Worm (Caenorhabditis elegans) whole organism, mixed stage, embryonic: ENCODE data around the gene F20C5.11.

Experiments
- M03D4.4 ChIP-seq: sonication (generic microtip); optimal IDR thresholded peaks from 2 replicates; lab custom pipeline; 2017; ENCODE audit warnings: mild to moderate bottlenecking, missing genetic modification characterization, missing compliant biosample characterization
- bed-3 ChIP-seq: fragments of 200-800 bp; sonication (Bioruptor generic); optimal IDR thresholded peaks from 3 replicates; lab custom pipeline; 2018; ENCODE audit warnings: mild to moderate bottlenecking, missing genetic modification characterization, moderate library complexity, missing compliant biosample characterization
- ceh-39 ChIP-seq: fragments of 150-350 bp; optimal IDR thresholded peaks from 2 replicates; lab custom pipeline; 2014; ENCODE audit warnings: missing biosample characterization, missing genetic modification characterization
- ceh-43 ChIP-seq: fragments of 200-800 bp; sonication (Bioruptor generic); optimal IDR thresholded peaks from 2 replicates; lab custom pipeline; 2018; ENCODE audit warnings: mild to moderate bottlenecking, missing genetic modification characterization, moderate library complexity, missing compliant biosample characterization
- ceh-83 ChIP-seq: fragments of 200-800 bp; sonication (Bioruptor generic); optimal IDR thresholded peaks from 2 replicates; lab custom pipeline; 2018; ENCODE audit warnings: mild to moderate bottlenecking, missing genetic modification characterization, missing compliant biosample characterization
- ces-1 ChIP-seq: fragments of 150-350 bp; optimal IDR thresholded peaks from 2 replicates; lab custom pipeline; 2014; ENCODE audit warnings: missing biosample characterization, missing genetic modification reagents, missing genetic modification characterization
- drap-1 ChIP-seq: fragments of 200-800 bp; sonication (Bioruptor generic); optimal IDR thresholded peaks from 3 replicates; lab custom pipeline; 2018; ENCODE audit warnings: mild to moderate bottlenecking, missing genetic modification characterization, missing compliant biosample characterization
- elt-1 ChIP-seq: sonication (generic microtip); optimal IDR thresholded peaks from 2 replicates; lab custom pipeline; 2017; ENCODE audit warnings: missing genetic modification characterization, mild to moderate bottlenecking, missing compliant biosample characterization, antibody characterized with exemption, moderate library complexity, borderline replicate concordance; ENCODE audit not compliant: insufficient read depth
- elt-3 ChIP-seq: fragments of 150-350 bp; optimal IDR thresholded peaks from 2 replicates; lab custom pipeline; 2014; ENCODE audit warnings: missing biosample characterization, missing genetic modification characterization
- ham-2 ChIP-seq: fragments of 200-800 bp; sonication (Bioruptor generic); optimal IDR thresholded peaks from 2 replicates; lab custom pipeline; 2018; ENCODE audit warnings: mild to moderate bottlenecking, missing genetic modification characterization, missing compliant biosample characterization
- hlh-1 ChIP-seq: fragments of 150-350 bp; optimal IDR thresholded peaks from 2 replicates; lab custom pipeline; 2014; ENCODE audit warnings: missing biosample characterization, missing genetic modification reagents, missing genetic modification characterization
- lin-13 ChIP-seq: fragments of 150-350 bp; optimal IDR thresholded peaks from 2 replicates; lab custom pipeline; 2014; ENCODE audit warnings: missing biosample characterization, missing genetic modification characterization
- lin-32 ChIP-seq: fragments of 200-800 bp; sonication (Bioruptor generic); optimal IDR thresholded peaks from 2 replicates; lab custom pipeline; 2018; ENCODE audit warnings: mild to moderate bottlenecking, missing genetic modification characterization, missing compliant biosample characterization
- lsy-2 ChIP-seq: fragments of 150-350 bp; optimal IDR thresholded peaks from 2 replicates; lab custom pipeline; 2014; ENCODE audit warnings: missing biosample characterization, missing genetic modification characterization
- mab-5 ChIP-seq: fragments of 150-350 bp; optimal IDR thresholded peaks from 2 replicates; lab custom pipeline; 2014; ENCODE audit warnings: missing biosample characterization, missing genetic modification characterization
- mep-1 ChIP-seq: fragments of 150-350 bp; optimal IDR thresholded peaks from 2 replicates; lab custom pipeline; 2017; ENCODE audit warnings: missing biosample characterization, missing genetic modification reagents, missing genetic modification characterization, inconsistent platforms
- mls-2 ChIP-seq: sonication (generic microtip); optimal IDR thresholded peaks from 2 replicates; lab custom pipeline; 2016; ENCODE audit warnings: mild to moderate bottlenecking, missing genetic modification characterization, moderate library complexity, missing compliant biosample characterization
- nhr-12 ChIP-seq: fragments of 150-350 bp; optimal IDR thresholded peaks from 2 replicates; lab custom pipeline; 2014; ENCODE audit warnings: missing biosample characterization, missing genetic modification characterization
- nhr-2 ChIP-seq: fragments of 150-350 bp; optimal IDR thresholded peaks from 2 replicates; lab custom pipeline; 2014; ENCODE audit warnings: missing biosample characterization, missing genetic modification characterization
- nhr-237 ChIP-seq: fragments of 150-350 bp; optimal IDR thresholded peaks from 2 replicates; lab custom pipeline; 2014; ENCODE audit warnings: missing biosample characterization, missing genetic modification characterization
- nhr-76 ChIP-seq: sonication (generic microtip); optimal IDR thresholded peaks from 2 replicates; lab custom pipeline; 2017; ENCODE audit warnings: missing biosample characterization, missing genetic modification characterization
- pha-4 ChIP-seq: fragments of 150-350 bp; optimal IDR thresholded peaks from 2 replicates; lab custom pipeline; 2018; ENCODE audit warnings: missing biosample characterization, missing genetic modification reagents, missing genetic modification characterization
- snpc-4 ChIP-seq: fragments of 150-350 bp; optimal IDR thresholded peaks from 2 replicates; lab custom pipeline; 2014; ENCODE audit warnings: missing biosample characterization, missing genetic modification characterization
- sptf-1 ChIP-seq: sonication (generic microtip); optimal IDR thresholded peaks from 2 replicates; lab custom pipeline; 2017; ENCODE audit warnings: mild to moderate bottlenecking, missing genetic modification characterization, moderate library complexity, missing compliant biosample characterization
- unc-120 ChIP-seq: sonication (generic microtip); optimal IDR thresholded peaks from 2 replicates; lab custom pipeline; 2017; ENCODE audit warnings: missing genetic modification characterization, missing compliant biosample characterization; ENCODE audit not compliant: poor library complexity, severe bottlenecking
- unc-39 ChIP-seq: fragments of 150-350 bp; optimal IDR thresholded peaks from 2 replicates; lab custom pipeline; 2014; ENCODE audit warnings: missing biosample characterization, missing genetic modification characterization
- zip-8 ChIP-seq: fragments of 150-350 bp; optimal IDR thresholded peaks from 2 replicates; lab custom pipeline; 2014; ENCODE audit warnings: missing biosample characterization, missing genetic modification characterization
- ztf-11 ChIP-seq: fragments of 150-350 bp; optimal IDR thresholded peaks from 2 replicates; lab custom pipeline; 2014; ENCODE audit warnings: missing biosample characterization, missing genetic modification characterization

The F20C5.11 gene

ce11 chrIV:8739294-8739693 lies 22.5 kb downstream of the F20C5.11 start, which contains the start of gene F21D5.5:
Gene F21D5.5 (minus strand): TSS chrIV:8739394.
- TF ChIP-seq lsy-2 (no peak), mls-2 (tag; lab: Kevin White, UChicago) (no peak), nhr-12 (no peak), unc-120 (tag; lab: Kevin White, UChicago) (no peak), ceh-83 (GFP tag; lab: Kevin White, UChicago) (no peak), lin-13 (tag; lab: Kevin White, UChicago) (no peak), mep-1 (tag; lab: Kevin White, UChicago) (no peak)

- TF ChIP-seq bed-3 (GFP tag; lab: Kevin White, UChicago) (no peak), zip-8 (tag; lab: Kevin White, UChicago) (no peak), lin-32 (GFP tag; lab: Kevin White, UChicago) (no peak), nhr-76 (tag; lab: Kevin White, UChicago) (no peak), lin-13 (tag; lab: Kevin White, UChicago) (no peak), elt-1 (tag; lab: Kevin White, UChicago) (no peak), mab-5 (tag; lab: Kevin White, UChicago) (no peak)
- TF ChIP-seq, all 35 proteins: peak for 0
Measured at ce11 chrIV:8737787-8738186, 24.0 kb downstream of the F20C5.11 start, which contains the start of gene F21D5.4. Gene F21D5.4 (plus strand): TSS chrIV:8738087.

- TF ChIP-seq nhr-2 (tag; lab: Kevin White, UChicago) = no peak
- peak; percentile 35 for TF ChIP-seq pha-4 (tag; lab: Kevin White, UChicago)
- no peak for TF ChIP-seq ces-1
- no peak for TF ChIP-seq snpc-4
- peak; percentile 10 for TF ChIP-seq unc-120 (tag; lab: Kevin White, UChicago)
- no peak for TF ChIP-seq sptf-1
- no peak for TF ChIP-seq lin-32 (GFP tag; lab: Kevin White, UChicago)
- no peak for TF ChIP-seq ceh-39
- TF ChIP-seq M03D4.4 = no peak
- no peak for TF ChIP-seq nhr-237
- peak; percentile 11 for TF ChIP-seq hlh-1 (tag; lab: Kevin White, UChicago)
Measured at ce11 chrIV:8737354-8737753, 24.4 kb downstream of the F20C5.11 start.

- TF ChIP-seq unc-120 (tag; lab: Kevin White, UChicago) (no peak), lsy-2 (no peak), ztf-11 (tag; lab: Kevin White, UChicago) (no peak), ham-2 (no peak), nhr-237 (no peak), ceh-39 (no peak), elt-1 (tag; lab: Kevin White, UChicago) (no peak), nhr-76 (tag; lab: Kevin White, UChicago) (no peak), ceh-43 (GFP tag; lab: Kevin White, UChicago) (no peak), elt-3 (tag; lab: Kevin White, UChicago) (no peak), nhr-2 (tag; lab: Kevin White, UChicago) (no peak), hlh-1 (tag; lab: Kevin White, UChicago) (no peak)
Measured at ce11 chrIV:8730469-8730868, 31.3 kb downstream of the F20C5.11 start, which contains the start of gene F21D5.3. Gene F21D5.3 (plus strand): TSS chrIV:8730815.

ce11 chrIV:8729636-8730035 lies 32.2 kb downstream of the F20C5.11 start:
- no peak for TF ChIP-seq lin-32 (GFP tag; lab: Kevin White, UChicago)
- no peak for TF ChIP-seq drap-1 (GFP tag; lab: Kevin White, UChicago)
- no peak for TF ChIP-seq ceh-43 (GFP tag; lab: Kevin White, UChicago)
- no peak for TF ChIP-seq nhr-237
- no peak for TF ChIP-seq elt-1 (tag; lab: Kevin White, UChicago)
- TF ChIP-seq M03D4.4 = no peak
- TF ChIP-seq ceh-39 = no peak
- TF ChIP-seq zip-8 (tag; lab: Kevin White, UChicago) = no peak
- no peak for TF ChIP-seq lin-13 (tag; lab: Kevin White, UChicago)
- no peak for TF ChIP-seq unc-39 (tag; lab: Kevin White, UChicago)
- TF ChIP-seq ham-2 = no peak
- TF ChIP-seq pha-4 (tag; lab: Kevin White, UChicago) = no peak
- no peak for TF ChIP-seq mab-5 (tag; lab: Kevin White, UChicago)

ce11 chrIV:8728122-8728521 lies 33.7 kb downstream of the F20C5.11 start, which contains the start of gene otub-3:
Gene otub-3 (plus strand): TSS chrIV:8728177.
- TF ChIP-seq lin-32 (GFP tag; lab: Kevin White, UChicago) = no peak
